Worm (Caenorhabditis elegans) whole organism, early embryonic: ENCODE results near the gene H38K22.9.

Source experiments
- F13C5.2 ChIP-seq: sonication (generic microtip); optimal IDR thresholded peaks from 2 replicates; lab custom pipeline; 2017; ENCODE audit warnings: mild to moderate bottlenecking, missing genetic modification characterization, inconsistent platforms, missing compliant biosample characterization
- aly-1 ChIP-seq: sonication (generic microtip); optimal IDR thresholded peaks from 2 replicates; lab custom pipeline; 2016; ENCODE audit warnings: missing genetic modification characterization, missing compliant biosample characterization
- ama-1 ChIP-seq: fragments of 150-350 bp; optimal IDR thresholded peaks from 2 replicates; lab custom pipeline; 2014
- hmg-4 ChIP-seq: fragments of 200-800 bp; sonication (Bioruptor generic); optimal IDR thresholded peaks from 2 replicates; lab custom pipeline; 2018; ENCODE audit warnings: mild to moderate bottlenecking, missing genetic modification characterization, missing compliant biosample characterization
- hnd-1 ChIP-seq: sonication (generic microtip); optimal IDR thresholded peaks from 2 replicates; lab custom pipeline; 2016; ENCODE audit warnings: missing genetic modification characterization, missing compliant biosample characterization
- tbx-37 ChIP-seq: fragments of 200-800 bp; sonication (Bioruptor generic); conservative IDR thresholded peaks from 2 replicates; pipeline ENCODE4 v1.3.6; 2022; ENCODE audit warnings: missing genetic modification reagents, missing genetic modification characterization, missing compliant biosample characterization

DNA sequence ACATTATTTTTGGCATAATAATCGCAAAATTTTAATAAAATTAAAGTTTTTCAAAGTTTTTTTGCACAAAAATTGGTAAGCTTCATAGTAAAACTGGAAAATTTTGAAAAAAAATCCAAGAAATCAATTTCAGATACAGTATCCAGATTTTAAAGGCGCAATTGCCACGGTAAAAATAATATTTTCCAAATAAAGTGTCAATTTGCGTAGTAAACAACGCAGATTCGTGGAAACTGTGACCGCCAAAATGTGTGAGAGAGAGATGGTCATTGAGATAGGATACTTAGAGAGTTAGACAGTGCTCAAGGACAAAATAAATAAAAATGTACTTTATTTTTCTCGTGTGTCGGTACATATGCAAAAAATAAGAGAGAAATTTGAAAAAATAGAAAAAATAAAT lies 21.2 kb upstream of the H38K22.9 start:
- TF ChIP-seq ama-1 (lab: Kevin White, UChicago), result no peak
- TF ChIP-seq F13C5.2 (tag; lab: Kevin White, UChicago), result no peak
- TF ChIP-seq hnd-1 (tag; lab: Kevin White, UChicago), result no peak
- no peak for TF ChIP-seq hmg-4 (GFP tag; lab: Kevin White, UChicago)
- no peak for TF ChIP-seq tbx-37 (GFP tag; lab: Robert Waterston, UW)
- no peak for TF ChIP-seq aly-1
